Fruit fly (Drosophila melanogaster): Measurements from ENCODE around the gene Aven.

- TF ChIP-seq Lpt (GFP tag; optimal IDR thresholded peaks at IDR 0.05) (no peak), CG3919 (GFP tag; optimal IDR thresholded peaks at IDR 0.05) (no peak), Ets21C (GFP tag; optimal IDR thresholded peaks at IDR 0.05) (no peak), Gug (GFP tag; IDR thresholded peaks at IDR 0.05) (no peak), CG11902 (GFP tag; optimal IDR thresholded peaks at IDR 0.05) (no peak), CG32006 (GFP tag; optimal IDR thresholded peaks at IDR 0.05) (no peak), CG16779 (tag; optimal IDR thresholded peaks at IDR 0.05) (no peak), topi (GFP tag; optimal IDR thresholded peaks at IDR 0.05) (no peak), Met (GFP tag; optimal IDR thresholded peaks at IDR 0.05) (no peak)
Observed at dm6 chrX:12595100-12595609, 34.3 kb downstream of the Aven start.

Measured in whole organism, prepupa.